Worm (Caenorhabditis elegans) whole organism, young adult: ENCODE results near the gene ctl-2.

ENCODE experiments used
- B0336.3 ChIP-seq: fragments of 200-800 bp; sonication (Bioruptor generic); IDR thresholded peaks from 2 replicates; pipeline ENCODE4 v1.3.6; 2022; ENCODE audit warnings: missing genetic modification characterization, missing compliant biosample characterization
- C06A6.2 ChIP-seq: fragments of 200-800 bp; sonication (Bioruptor generic); conservative IDR thresholded peaks from 2 replicates; pipeline ENCODE4 v1.3.6; 2022; ENCODE audit warnings: missing genetic modification characterization, missing compliant biosample characterization
- F39B2.1 ChIP-seq: fragments of 200-800 bp; sonication (Bioruptor generic); IDR thresholded peaks from 2 replicates; pipeline ENCODE4 v1.3.6; 2022; ENCODE audit warnings: missing genetic modification reagents, missing genetic modification characterization, missing compliant biosample characterization
- F49E8.2 ChIP-seq: sonication (generic microtip); optimal IDR thresholded peaks from 3 replicates; lab custom pipeline; 2017; ENCODE audit warnings: missing genetic modification characterization, mild to moderate bottlenecking, missing compliant biosample characterization, antibody characterized with exemption, moderate library complexity; ENCODE audit not compliant: insufficient read depth
- F52B5.7 ChIP-seq: sonication (generic microtip); optimal IDR thresholded peaks from 2 replicates; lab custom pipeline; 2016; ENCODE audit warnings: mild to moderate bottlenecking, missing genetic modification characterization, missing compliant biosample characterization
- K11D2.4 ChIP-seq: fragments of 200-800 bp; sonication (Bioruptor generic); IDR thresholded peaks from 2 replicates; pipeline ENCODE4 v1.3.6; 2022; ENCODE audit warnings: missing genetic modification reagents, missing genetic modification characterization, missing compliant biosample characterization
- Y53G8AR.9 ChIP-seq: fragments of 200-800 bp; sonication (Bioruptor generic); conservative IDR thresholded peaks from 2 replicates; pipeline ENCODE4 v1.3.6; 2022; ENCODE audit warnings: missing genetic modification reagents, missing genetic modification characterization, missing compliant biosample characterization
- Y56A3A.18 ChIP-seq: fragments of 200-800 bp; sonication (Bioruptor generic); IDR thresholded peaks from 2 replicates; pipeline ENCODE4 v1.3.6; 2022; ENCODE audit warnings: missing genetic modification reagents, missing genetic modification characterization, missing compliant biosample characterization
- Y79H2A.3 ChIP-seq: fragments of 200-800 bp; sonication (Bioruptor generic); conservative IDR thresholded peaks from 2 replicates; pipeline ENCODE4 v1.3.6; 2022; ENCODE audit warnings: missing genetic modification reagents, missing genetic modification characterization, missing compliant biosample characterization
- ama-1 ChIP-seq, 3 experiments: fragments of 150-350 bp in 1 of 3; sonication (generic microtip) in 2 of 3; optimal IDR thresholded peaks; 2 replicates each; lab custom pipeline; 2014 to 2018; ENCODE audit warnings: missing biosample characterization in 2 of 3, missing genetic modification characterization in 2 of 3, missing genetic modification reagents in 2 of 3
- aptf-2 ChIP-seq: fragments of 200-800 bp; sonication (Bioruptor generic); conservative IDR thresholded peaks from 2 replicates; pipeline ENCODE4 v1.3.6; 2022; ENCODE audit warnings: missing genetic modification reagents, missing genetic modification characterization, missing compliant biosample characterization
- aptf-3 ChIP-seq: fragments of 200-800 bp; sonication (Bioruptor generic); IDR thresholded peaks from 2 replicates; pipeline ENCODE4 v1.3.6; 2022; ENCODE audit warnings: missing genetic modification characterization, missing compliant biosample characterization
- atf-7 ChIP-seq: sonication (generic microtip); optimal IDR thresholded peaks from 2 replicates; lab custom pipeline; 2017; ENCODE audit warnings: mild to moderate bottlenecking, missing genetic modification characterization, missing compliant biosample characterization
- attf-3 ChIP-seq: fragments of 200-800 bp; sonication (Bioruptor generic); conservative IDR thresholded peaks from 2 replicates; pipeline ENCODE4 v1.3.6; 2022; ENCODE audit warnings: missing genetic modification reagents, missing genetic modification characterization, missing compliant biosample characterization
- attf-5 ChIP-seq: fragments of 200-800 bp; sonication (Bioruptor generic); optimal IDR thresholded peaks from 2 replicates; lab custom pipeline; 2018; ENCODE audit warnings: mild to moderate bottlenecking, missing genetic modification characterization, missing compliant biosample characterization
- ccch-3 ChIP-seq: fragments of 200-800 bp; sonication (Bioruptor generic); optimal IDR thresholded peaks from 2 replicates; lab custom pipeline; 2018; ENCODE audit warnings: mild to moderate bottlenecking, missing genetic modification characterization, missing compliant biosample characterization
- ceh-40 ChIP-seq: fragments of 200-800 bp; sonication (Bioruptor generic); IDR thresholded peaks from 2 replicates; pipeline ENCODE4 v1.3.6; 2022; ENCODE audit warnings: missing genetic modification characterization, missing compliant biosample characterization
- dox-1 ChIP-seq: fragments of 200-800 bp; sonication (Bioruptor generic); IDR thresholded peaks from 2 replicates; pipeline ENCODE4 v1.3.6; 2022; ENCODE audit warnings: missing genetic modification reagents, missing genetic modification characterization, missing compliant biosample characterization
- dpff-1 ChIP-seq: sonication (generic microtip); optimal IDR thresholded peaks from 2 replicates; lab custom pipeline; 2017; ENCODE audit warnings: mild to moderate bottlenecking, missing genetic modification characterization, missing compliant biosample characterization
- ekl-4 ChIP-seq: fragments of 200-800 bp; sonication (Bioruptor generic); IDR thresholded peaks from 2 replicates; pipeline ENCODE4 v1.3.6; 2022; ENCODE audit warnings: missing genetic modification reagents, missing genetic modification characterization, missing compliant biosample characterization
- ets-4 ChIP-seq: fragments of 200-800 bp; sonication (Bioruptor generic); optimal IDR thresholded peaks from 2 replicates; lab custom pipeline; 2018; ENCODE audit warnings: mild to moderate bottlenecking, missing genetic modification characterization, missing compliant biosample characterization
- fkh-3 ChIP-seq: sonication (generic microtip); optimal IDR thresholded peaks from 2 replicates; lab custom pipeline; 2016; ENCODE audit warnings: mild to moderate bottlenecking, missing genetic modification characterization, missing compliant biosample characterization
- hlh-12 ChIP-seq: sonication (generic microtip); optimal IDR thresholded peaks from 2 replicates; lab custom pipeline; 2016; ENCODE audit warnings: missing genetic modification characterization, missing compliant biosample characterization
- hmg-20 ChIP-seq: fragments of 200-800 bp; sonication (Bioruptor generic); IDR thresholded peaks from 2 replicates; pipeline ENCODE4 v1.3.6; 2022; ENCODE audit warnings: missing genetic modification reagents, missing genetic modification characterization, missing compliant biosample characterization
- lag-1 ChIP-seq: fragments of 200-800 bp; sonication (Bioruptor generic); IDR thresholded peaks from 2 replicates; pipeline ENCODE4 v1.3.6; 2022; ENCODE audit warnings: missing genetic modification reagents, missing genetic modification characterization, missing compliant biosample characterization
- let-526 ChIP-seq: fragments of 200-800 bp; sonication (Bioruptor generic); IDR thresholded peaks from 2 replicates; pipeline ENCODE4 v1.3.6; 2022; ENCODE audit warnings: missing genetic modification reagents, missing genetic modification characterization, missing compliant biosample characterization
- lin-40 ChIP-seq: sonication (generic microtip); optimal IDR thresholded peaks from 2 replicates; lab custom pipeline; 2016; ENCODE audit warnings: missing genetic modification characterization, mild to moderate bottlenecking, missing compliant biosample characterization, missing genotype, missing genetic modification reagents
- lir-1 ChIP-seq: fragments of 200-800 bp; sonication (Bioruptor generic); conservative IDR thresholded peaks from 2 replicates; pipeline ENCODE4 v1.3.6; 2022; ENCODE audit warnings: missing genetic modification reagents, missing genetic modification characterization, missing compliant biosample characterization
- lsy-27 ChIP-seq: sonication (generic microtip); optimal IDR thresholded peaks from 2 replicates; lab custom pipeline; 2017; ENCODE audit warnings: missing genetic modification characterization, mild to moderate bottlenecking, missing compliant biosample characterization, antibody characterized with exemption, missing genotype, borderline replicate concordance; ENCODE audit not compliant: insufficient read depth
- madf-3 ChIP-seq: fragments of 200-800 bp; sonication (Bioruptor generic); IDR thresholded peaks from 2 replicates; pipeline ENCODE4 v1.3.6; 2022; ENCODE audit warnings: missing genetic modification reagents, missing genetic modification characterization, missing compliant biosample characterization
- madf-8 ChIP-seq: fragments of 200-800 bp; sonication (Bioruptor generic); conservative IDR thresholded peaks from 2 replicates; pipeline ENCODE4 v1.3.6; 2022; ENCODE audit warnings: missing genetic modification reagents, missing genetic modification characterization, missing compliant biosample characterization
- mcd-1 ChIP-seq: fragments of 200-800 bp; sonication (Bioruptor generic); IDR thresholded peaks from 2 replicates; pipeline ENCODE4 v1.3.6; 2022; ENCODE audit warnings: missing genetic modification reagents, missing genetic modification characterization, missing compliant biosample characterization
- mel-28 ChIP-seq: sonication (generic microtip); optimal IDR thresholded peaks from 2 replicates; lab custom pipeline; 2016; ENCODE audit warnings: borderline replicate concordance, mild to moderate bottlenecking, missing genetic modification characterization, missing compliant biosample characterization
- nfyb-1 ChIP-seq: fragments of 200-800 bp; sonication (Bioruptor generic); IDR thresholded peaks from 2 replicates; pipeline ENCODE4 v1.3.6; 2022; ENCODE audit warnings: missing genetic modification reagents, missing genetic modification characterization, missing compliant biosample characterization
- nhr-120 ChIP-seq: fragments of 200-800 bp; sonication (Bioruptor generic); IDR thresholded peaks from 2 replicates; pipeline ENCODE4 v1.3.6; 2022; ENCODE audit warnings: missing genetic modification characterization, missing compliant biosample characterization
- nhr-90 ChIP-seq: sonication (generic microtip); optimal IDR thresholded peaks from 2 replicates; lab custom pipeline; 2016; ENCODE audit warnings: missing genotype, mild to moderate bottlenecking, missing genetic modification characterization, missing compliant biosample characterization
- pha-4 ChIP-seq: fragments of 150-350 bp; sonication (generic microtip); optimal IDR thresholded peaks from 2 replicates; lab custom pipeline; 2014; ENCODE audit warnings: missing biosample characterization, missing genetic modification reagents, missing genetic modification characterization
- rcor-1 ChIP-seq: fragments of 200-800 bp; sonication (Bioruptor generic); IDR thresholded peaks from 2 replicates; pipeline ENCODE4 v1.3.6; 2022; ENCODE audit warnings: missing genetic modification reagents, missing genetic modification characterization, missing compliant biosample characterization
- repo-1 ChIP-seq: sonication (generic microtip); optimal IDR thresholded peaks from 2 replicates; lab custom pipeline; 2017; ENCODE audit warnings: mild to moderate bottlenecking, missing genetic modification characterization, missing compliant biosample characterization
- rpc-1 ChIP-seq, 2 experiments: fragments of 150-350 bp in 1 of 2; sonication (generic microtip) in 1 of 2; optimal IDR thresholded peaks; 2 replicates each; lab custom pipeline; 2014 to 2018; ENCODE audit warnings: missing biosample characterization in 1 of 2, missing genetic modification characterization in 1 of 2, missing genetic modification reagents in 1 of 2, missing genotype in 1 of 2
- tbp1 ChIP-seq: fragments of 200-800 bp; sonication (Bioruptor generic); optimal IDR thresholded peaks from 2 replicates; lab custom pipeline; 2018; ENCODE audit warnings: mild to moderate bottlenecking, missing genetic modification characterization, missing compliant biosample characterization
- tlf-1 ChIP-seq: fragments of 200-800 bp; sonication (Bioruptor generic); optimal IDR thresholded peaks from 2 replicates; lab custom pipeline; 2018; ENCODE audit warnings: mild to moderate bottlenecking, missing genetic modification characterization, missing compliant biosample characterization
- unc-130 ChIP-seq: sonication (generic microtip); optimal IDR thresholded peaks from 2 replicates; lab custom pipeline; 2016; ENCODE audit warnings: missing genetic modification reagents, missing genetic modification characterization, missing compliant biosample characterization
- xnd-1 ChIP-seq: sonication (generic microtip); optimal IDR thresholded peaks from 2 replicates; lab custom pipeline; 2016; ENCODE audit warnings: missing genotype, missing genetic modification reagents, missing genetic modification characterization, missing compliant biosample characterization
- ztf-18 ChIP-seq: sonication (generic microtip); optimal IDR thresholded peaks from 2 replicates; lab custom pipeline; 2016; ENCODE audit warnings: missing genotype, mild to moderate bottlenecking, missing genetic modification characterization, missing compliant biosample characterization
- ztf-22 ChIP-seq: fragments of 200-800 bp; sonication (Bioruptor generic); optimal IDR thresholded peaks from 2 replicates; lab custom pipeline; 2018; ENCODE audit warnings: mild to moderate bottlenecking, missing genetic modification characterization, moderate library complexity, missing compliant biosample characterization
- ztf-26 ChIP-seq: sonication (generic microtip); optimal IDR thresholded peaks from 2 replicates; lab custom pipeline; 2017; ENCODE audit warnings: missing genetic modification characterization, missing compliant biosample characterization

ctl-2 gene

ce11 chrII:14251400-14251940, 50.4 kb downstream of the ctl-2 start:
- peak; percentile 70 for TF ChIP-seq Y56A3A.18
- TF ChIP-seq C06A6.2 (GFP tag; lab: Robert Waterston, UW): peak; percentile 91
- TF ChIP-seq xnd-1 (tag; lab: Kevin White, UChicago): peak; percentile 78
- TF ChIP-seq ztf-22: peak; percentile 88
- TF ChIP-seq lin-40: peak; percentile 97
- peak; percentile 52; the same call in 1 of the 2 replicates for TF ChIP-seq ceh-40 (GFP tag; lab: Robert Waterston, UW)
- TF ChIP-seq attf-3: peak; percentile 65
- TF ChIP-seq repo-1 (tag; lab: Kevin White, UChicago): peak; percentile 97
- peak; percentile 79 for TF ChIP-seq unc-130 (GFP tag; lab: Kevin White, UChicago)
- TF ChIP-seq ccch-3 (GFP tag; lab: Kevin White, UChicago): no peak
- TF ChIP-seq attf-5 (GFP tag; lab: Kevin White, UChicago): peak; percentile 96
- 0 out of 2 replicates have a peak, but pooled peaks have one; percentile 73 for TF ChIP-seq let-526 (GFP tag; lab: Robert Waterston, UW)
- TF ChIP-seq hlh-12 (tag; lab: Kevin White, UChicago): no peak
- peak; percentile 74 for TF ChIP-seq hmg-20 (GFP tag; lab: Robert Waterston, UW)
- no peak for TF ChIP-seq nhr-120
- TF ChIP-seq dpff-1 (tag; lab: Kevin White, UChicago): peak; percentile 69
- TF ChIP-seq mcd-1 (GFP tag; lab: Robert Waterston, UW): peak; percentile 88
- peak; percentile 66 for TF ChIP-seq tbp1 (GFP tag; lab: Kevin White, UChicago)
- TF ChIP-seq rpc-1 (optimal IDR thresholded peaks at IDR 0.05; lab: Kevin White, UChicago): no peak
- no peak for TF ChIP-seq rpc-1 (tag; optimal IDR thresholded peaks at IDR 0.05; lab: Kevin White, UChicago)
- TF ChIP-seq lsy-27 (tag; lab: Kevin White, UChicago): no peak
- TF ChIP-seq atf-7: peak; percentile 96
- peak; percentile 82 for TF ChIP-seq lir-1 (GFP tag; lab: Robert Waterston, UW)
- peak; percentile 97 for TF ChIP-seq ets-4
- peak; percentile 92 for TF ChIP-seq Y79H2A.3 (GFP tag; lab: Robert Waterston, UW)
- TF ChIP-seq fkh-3 (tag; lab: Kevin White, UChicago): peak; percentile 56
- TF ChIP-seq pha-4 (tag; lab: Kevin White, UChicago): no peak
- peak; percentile 93 for TF ChIP-seq K11D2.4 (GFP tag; lab: Robert Waterston, UW)
- no peak for TF ChIP-seq lag-1 (GFP tag; lab: Robert Waterston, UW)
- peak; percentile 96 for TF ChIP-seq ztf-18
- peak; percentile 95 for TF ChIP-seq ztf-26 (tag; lab: Kevin White, UChicago)
- peak; percentile 52 for TF ChIP-seq rcor-1 (GFP tag; lab: Robert Waterston, UW)
- TF ChIP-seq ama-1 (optimal IDR thresholded peaks at IDR 0.05; lab: Kevin White, UChicago): no peak
- TF ChIP-seq ama-1 (GFP tag; optimal IDR thresholded peaks at IDR 0.05; lab: Kevin White, UChicago): peak; percentile 45
- peak; percentile 84 for TF ChIP-seq mel-28
- TF ChIP-seq F49E8.2: peak; percentile 35
- TF ChIP-seq tlf-1 (GFP tag; lab: Kevin White, UChicago): peak; percentile 96
- TF ChIP-seq aptf-3 (GFP tag; lab: Robert Waterston, UW): no peak
- TF ChIP-seq nhr-90 (tag; lab: Kevin White, UChicago): peak; percentile 90
- peak; percentile 36; the same call in 1 of the 2 replicates for TF ChIP-seq aptf-2
- peak; percentile 96 for TF ChIP-seq dox-1 (GFP tag; lab: Robert Waterston, UW)
- peak; percentile 87 for TF ChIP-seq madf-8 (GFP tag; lab: Robert Waterston, UW)
- peak; percentile 99 for TF ChIP-seq B0336.3 (GFP tag; lab: Robert Waterston, UW)
- peak; percentile 93 for TF ChIP-seq Y53G8AR.9 (GFP tag; lab: Robert Waterston, UW)
- TF ChIP-seq F39B2.1 (GFP tag; lab: Robert Waterston, UW): peak; percentile 79
- TF ChIP-seq nfyb-1 (GFP tag; lab: Robert Waterston, UW): peak; percentile 96
- TF ChIP-seq madf-3 (GFP tag; lab: Robert Waterston, UW): peak; percentile 94
- peak; percentile 96 for TF ChIP-seq F52B5.7 (tag; lab: Kevin White, UChicago)
- TF ChIP-seq ekl-4 (GFP tag; lab: Robert Waterston, UW): peak; percentile 95
